Worm (Caenorhabditis elegans): ENCODE data around the gene F15E6.9.

Gene F15E6.9

ce11 chrIV:4294552-4294951 lies 4.3 kb downstream of the F15E6.9 start, which contains the start of gene F15E6.3 (continued):
- TF ChIP-seq nhr-28 (tag; optimal IDR thresholded peaks at IDR 0.05) (peak; percentile 82), ceh-28 (tag; optimal IDR thresholded peaks at IDR 0.05) (no peak), mdt-29 (GFP tag; IDR thresholded peaks at IDR 0.05) (no peak), egl-43 (GFP tag; IDR thresholded peaks at IDR 0.05) (no peak), lin-15B (tag; optimal IDR thresholded peaks at IDR 0.05) (no peak), cey-2 (tag; optimal IDR thresholded peaks at IDR 0.05; ENCODE audit: borderline replicate concordance, insufficient read depth) (no peak), Y48G9A.11 (GFP tag; IDR thresholded peaks at IDR 0.05) (no peak), php-3 (GFP tag; IDR thresholded peaks at IDR 0.05) (no peak), aha-1 (tag) (peak; percentile 24), saeg-2 (GFP tag; IDR thresholded peaks at IDR 0.05) (no peak), hif-1 (tag; optimal IDR thresholded peaks at IDR 0.05) (no peak), ztf-7 (tag; optimal IDR thresholded peaks at IDR 0.05) (no peak), F44E2.7 (GFP tag; IDR thresholded peaks at IDR 0.05) (no peak), ctbp-1 (GFP tag; IDR thresholded peaks at IDR 0.05) (no peak), egl-27 (tag; optimal IDR thresholded peaks at IDR 0.05) (no peak), sdz-12 (GFP tag; optimal IDR thresholded peaks at IDR 0.05) (no peak), lin-13 (GFP tag; optimal IDR thresholded peaks at IDR 0.05) (no peak), lin-29 (GFP tag; IDR thresholded peaks at IDR 0.05) (no peak), spr-3 (GFP tag; optimal IDR thresholded peaks at IDR 0.05) (no peak), hlh-30 (tag; optimal IDR thresholded peaks at IDR 0.05; ENCODE audit: insufficient read depth) (peak; percentile 78), mep-1 (tag; optimal IDR thresholded peaks at IDR 0.05) (no peak), lim-7 (GFP tag; IDR thresholded peaks at IDR 0.05) (no peak)

DNA sequence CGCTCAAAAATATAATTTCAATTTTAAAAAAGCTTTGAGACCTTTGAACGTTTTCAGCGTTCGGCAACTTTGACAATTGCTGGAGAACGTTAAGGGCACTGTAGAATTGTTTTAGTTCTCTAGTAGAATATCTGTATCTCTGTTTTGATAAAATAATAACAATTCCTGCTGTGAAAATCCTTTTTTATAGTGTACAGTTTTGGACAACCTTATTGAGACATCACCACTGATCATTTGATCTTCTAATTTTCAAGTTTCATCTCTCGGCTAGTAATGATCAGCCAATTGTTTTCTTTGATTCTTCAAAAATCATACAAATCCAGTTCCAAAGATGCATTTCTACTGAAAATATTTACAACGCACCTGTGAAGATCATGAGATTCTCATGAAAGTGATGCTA lies 6.3 kb downstream of the F15E6.9 start, which contains the start of gene F15E6.10:
Gene F15E6.10, plus strand, starts transcription at position 301 of the 400 bp plus-strand sequence.
- TF ChIP-seq daf-8 (GFP tag; IDR thresholded peaks at IDR 0.05), result no peak
- TF ChIP-seq nhr-41 (GFP tag; IDR thresholded peaks at IDR 0.05), result no peak
- no peak for TF ChIP-seq ceh-20 (GFP tag; IDR thresholded peaks at IDR 0.05)
- TF ChIP-seq dve-1 (tag; optimal IDR thresholded peaks at IDR 0.05; ENCODE audit: insufficient read depth), result no peak
- TF ChIP-seq fkh-10 (GFP tag; optimal IDR thresholded peaks at IDR 0.05), result no peak
- TF ChIP-seq Y75B8A.6 (GFP tag; IDR thresholded peaks at IDR 0.05), result no peak
- no peak for TF ChIP-seq hmg-1.1 (GFP tag; IDR thresholded peaks at IDR 0.05)
- no peak for TF ChIP-seq duxl-1 (tag; optimal IDR thresholded peaks at IDR 0.05; ENCODE audit: poor library complexity)
- TF ChIP-seq nhr-111 (GFP tag; optimal IDR thresholded peaks at IDR 0.05), result no peak
- no peak for TF ChIP-seq tag-97 (GFP tag; IDR thresholded peaks at IDR 0.05)

ce11 chrIV:4291174-4291573 lies 7.7 kb downstream of the F15E6.9 start, which contains the start of gene F15E6.4:
Gene F15E6.4, plus strand, starts transcription at chrIV:4291474.
- TF ChIP-seq hlh-30 (tag; optimal IDR thresholded peaks at IDR 0.05; ENCODE audit: insufficient read depth) (no peak), unc-130 (GFP tag; optimal IDR thresholded peaks at IDR 0.05) (no peak), arid-1 (GFP tag; conservative IDR thresholded peaks at IDR 0.05) (no peak), jun-1 (tag; optimal IDR thresholded peaks at IDR 0.05) (no peak)

- peak; percentile 11 for TF ChIP-seq nhr-48 (tag; optimal IDR thresholded peaks at IDR 0.05)
- TF ChIP-seq ces-1 (GFP tag; optimal IDR thresholded peaks at IDR 0.05), result no peak
Measured at ce11 chrIV:4290472-4290871, 8.4 kb downstream of the F15E6.9 start, which contains the start of gene dct-7. Gene dct-7, minus strand, starts transcription at chrIV:4290572.

Measured in whole organism, L4 larva.